Worm (Caenorhabditis elegans): Measurements from ENCODE around the gene B0513.4.

B0513.4 gene

DNA sequence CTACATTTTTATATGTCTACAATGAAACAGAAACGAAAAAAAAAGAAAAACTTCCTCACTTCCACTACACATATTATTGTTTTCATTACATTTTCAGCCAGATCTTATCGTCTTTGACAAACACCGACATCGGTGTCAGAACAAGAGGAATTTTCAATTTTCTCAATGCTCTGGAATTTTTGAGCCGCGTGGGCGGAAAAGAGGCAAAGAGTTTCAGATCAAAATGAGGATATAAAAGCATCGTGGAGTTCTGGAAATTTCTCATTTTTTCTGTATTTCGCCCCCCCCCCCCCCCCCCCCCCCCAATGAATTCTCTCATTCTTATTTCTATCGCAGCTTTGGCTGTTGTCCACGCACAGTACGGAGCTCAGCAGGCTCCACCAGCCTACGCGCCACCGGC is at the start of gene B0513.4:
Gene B0513.4 (plus strand): TSS at position 301 of the 400 bp plus-strand sequence.
- TF ChIP-seq med-1 (GFP tag; optimal IDR thresholded peaks at IDR 0.05; ENCODE audit: insufficient read depth): no peak
- TF ChIP-seq flt-1 (GFP tag; IDR thresholded peaks at IDR 0.05): no peak
- TF ChIP-seq T22C8.4 (GFP tag; IDR thresholded peaks at IDR 0.05): no peak
- TF ChIP-seq ztf-29 (GFP tag; IDR thresholded peaks at IDR 0.05): no peak

DNA sequence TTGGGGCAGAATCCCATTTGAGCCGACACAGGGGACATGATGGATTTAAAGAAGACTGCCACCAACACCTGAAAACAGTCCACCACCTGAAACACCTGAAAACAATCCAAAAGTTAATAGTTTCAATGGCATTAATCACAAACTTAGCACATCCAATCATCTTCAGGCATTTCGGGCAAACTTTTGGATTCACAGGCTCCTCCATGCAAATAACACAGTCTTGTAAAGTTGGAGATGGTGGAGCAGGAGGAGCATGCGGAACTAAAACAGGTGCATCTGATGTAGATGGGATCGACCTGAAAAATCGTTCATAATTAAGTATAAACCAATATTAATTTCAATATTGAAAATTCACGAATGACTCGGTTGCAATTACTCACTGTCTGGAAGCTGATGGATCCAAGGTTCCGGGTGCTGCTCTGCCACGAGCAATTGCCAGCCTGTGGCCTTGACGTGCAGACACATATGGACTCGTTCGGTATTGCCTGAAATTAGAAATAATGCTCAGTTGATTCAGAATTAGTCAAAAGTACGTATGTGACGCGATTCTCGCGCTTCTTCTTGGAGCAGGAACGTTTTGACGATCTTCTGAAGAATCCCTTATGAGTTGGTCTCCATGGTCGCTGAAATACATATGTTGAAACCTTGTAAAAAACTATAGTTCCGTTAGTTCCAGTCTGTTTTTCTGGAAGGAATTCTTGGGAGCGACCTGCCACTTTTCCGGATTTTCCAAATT is 45.4 kb upstream of the B0513.4 start:
- no peak for TF ChIP-seq ztf-23 (GFP tag; IDR thresholded peaks at IDR 0.05)

DNA sequence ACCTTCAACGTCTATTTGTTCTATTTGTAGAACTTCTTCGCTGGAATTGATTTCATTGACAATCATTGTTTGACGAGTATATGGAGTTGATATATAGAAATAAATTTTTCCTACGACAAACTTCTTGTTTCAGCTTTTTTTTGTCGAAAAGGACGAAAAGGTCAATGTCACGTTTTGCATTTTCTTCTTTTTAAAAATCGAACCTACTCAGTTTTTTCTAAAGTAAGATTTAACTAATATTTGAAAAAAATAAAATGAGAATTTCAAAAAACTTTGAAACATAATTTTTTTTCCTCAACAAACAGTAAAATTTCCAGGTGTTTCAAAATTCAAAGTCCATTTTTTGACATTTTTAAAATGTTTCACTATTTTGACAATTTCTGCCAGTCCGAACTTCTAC is 43.7 kb upstream of the B0513.4 start, which contains the start of gene H08M01.1:
Gene H08M01.1 (minus strand): TSS at position 101 of the 400 bp plus-strand sequence.
- no peak for TF ChIP-seq ztf-23 (GFP tag; IDR thresholded peaks at IDR 0.05)

DNA sequence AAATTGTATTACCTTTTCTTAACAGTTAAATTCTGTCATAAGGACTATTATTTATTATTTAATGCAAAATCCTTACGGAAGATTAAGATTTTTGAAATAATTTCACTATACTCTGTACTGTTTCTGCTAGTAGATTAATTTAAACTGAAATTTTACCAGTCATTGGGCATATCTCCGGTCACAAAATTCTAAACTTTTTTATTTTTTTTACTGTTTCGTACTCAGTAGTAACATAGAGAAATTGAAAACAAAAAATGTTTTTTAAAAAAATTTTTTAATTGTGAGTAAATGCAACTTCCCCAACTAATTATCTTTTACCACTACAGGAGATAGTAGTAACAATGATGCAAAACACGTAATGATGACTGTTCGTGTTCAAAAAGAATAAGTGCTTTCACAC is 41.7 kb upstream of the B0513.4 start:
- TF ChIP-seq ref-1 (GFP tag; conservative IDR thresholded peaks at IDR 0.05) (no peak), T22C8.4 (GFP tag; IDR thresholded peaks at IDR 0.05) (no peak), ztf-29 (GFP tag; IDR thresholded peaks at IDR 0.05) (no peak), klf-2 (GFP tag; conservative IDR thresholded peaks at IDR 0.05) (no peak)

DNA sequence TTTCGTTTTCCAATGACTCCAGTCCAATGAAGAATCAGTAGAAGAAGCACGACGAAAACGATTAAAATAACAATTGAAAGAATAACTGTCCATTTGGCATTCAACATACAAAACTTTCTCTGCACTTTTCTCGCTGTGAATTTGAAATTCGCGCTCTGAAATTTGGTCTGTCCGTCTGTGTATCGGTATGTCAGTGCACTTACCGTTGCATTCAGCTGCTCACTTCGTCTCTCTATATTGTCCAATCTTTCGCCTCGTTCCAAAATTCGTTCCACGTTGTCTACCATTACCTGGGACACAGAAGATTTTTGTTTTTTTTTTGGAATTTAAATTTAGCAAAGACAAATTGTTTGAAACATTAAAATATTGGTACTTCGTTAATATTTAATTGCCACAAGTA is 19.5 kb upstream of the B0513.4 start:
- TF ChIP-seq flt-1 (GFP tag; IDR thresholded peaks at IDR 0.05) (no peak), klf-2 (GFP tag; conservative IDR thresholded peaks at IDR 0.05) (no peak), ref-1 (GFP tag; conservative IDR thresholded peaks at IDR 0.05) (no peak)

DNA sequence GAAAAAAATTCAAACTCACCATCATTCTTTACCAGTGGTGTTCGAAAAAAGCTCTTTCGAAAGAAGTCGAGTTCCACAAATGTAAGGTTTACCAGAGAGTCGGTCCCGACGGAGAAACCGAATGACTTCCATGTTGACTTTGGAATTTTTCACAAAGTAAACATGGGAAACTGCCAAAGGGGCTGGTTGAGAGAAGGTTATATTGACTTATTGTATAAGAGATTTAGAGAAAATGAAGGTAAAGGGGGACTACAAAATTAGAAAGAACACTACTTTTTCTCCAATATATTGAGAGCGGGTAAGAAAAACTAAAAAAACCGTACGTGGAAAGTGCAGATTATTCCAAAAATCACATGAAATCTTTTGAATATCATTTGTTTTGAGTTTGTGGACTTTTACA is 14.8 kb upstream of the B0513.4 start, which contains the start of gene vamp-8:
Gene vamp-8 (minus strand): TSS at position 25 of the 400 bp plus-strand sequence.
- TF ChIP-seq klf-2 (GFP tag; conservative IDR thresholded peaks at IDR 0.05) (no peak), T22C8.4 (GFP tag; IDR thresholded peaks at IDR 0.05) (no peak), flt-1 (GFP tag; IDR thresholded peaks at IDR 0.05) (no peak), med-1 (GFP tag; optimal IDR thresholded peaks at IDR 0.05; ENCODE audit: insufficient read depth) (no peak), ztf-29 (GFP tag; IDR thresholded peaks at IDR 0.05) (no peak), ref-1 (GFP tag; conservative IDR thresholded peaks at IDR 0.05) (no peak), ztf-23 (GFP tag; IDR thresholded peaks at IDR 0.05) (no peak), cog-1 (tag; optimal IDR thresholded peaks at IDR 0.05) (no peak), tab-1 (GFP tag; IDR thresholded peaks at IDR 0.05) (no peak)

DNA sequence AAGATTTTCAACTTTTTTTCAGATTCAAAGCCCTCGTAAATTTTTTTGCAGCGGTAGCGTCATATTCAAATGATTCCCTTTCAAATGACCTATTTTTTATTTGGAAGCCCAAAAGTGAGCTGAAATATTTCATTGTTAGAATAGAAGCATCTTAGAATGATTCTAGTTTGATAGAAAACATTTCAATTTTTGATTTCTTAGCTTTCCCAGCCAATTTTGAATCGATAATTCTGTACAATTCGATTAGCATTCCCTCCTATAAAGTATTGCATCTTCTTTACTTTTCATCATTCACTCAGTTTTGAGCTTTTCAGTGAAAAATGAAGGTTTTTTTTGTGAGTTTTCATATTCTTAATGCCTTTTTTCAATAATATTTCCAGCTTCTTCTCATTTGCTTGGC is 13.2 kb upstream of the B0513.4 start, which contains the start of gene B0513.90:
Gene B0513.90 (plus strand): TSS at position 301 of the 400 bp plus-strand sequence.
- TF ChIP-seq ztf-29 (GFP tag; IDR thresholded peaks at IDR 0.05) (no peak), ref-1 (GFP tag; conservative IDR thresholded peaks at IDR 0.05) (no peak), ztf-23 (GFP tag; IDR thresholded peaks at IDR 0.05) (no peak), tab-1 (GFP tag; IDR thresholded peaks at IDR 0.05) (no peak), T22C8.4 (GFP tag; IDR thresholded peaks at IDR 0.05) (no peak), cog-1 (tag; optimal IDR thresholded peaks at IDR 0.05) (no peak), flt-1 (GFP tag; IDR thresholded peaks at IDR 0.05) (no peak), med-1 (GFP tag; optimal IDR thresholded peaks at IDR 0.05; ENCODE audit: insufficient read depth) (no peak), klf-2 (GFP tag; conservative IDR thresholded peaks at IDR 0.05) (no peak)

DNA sequence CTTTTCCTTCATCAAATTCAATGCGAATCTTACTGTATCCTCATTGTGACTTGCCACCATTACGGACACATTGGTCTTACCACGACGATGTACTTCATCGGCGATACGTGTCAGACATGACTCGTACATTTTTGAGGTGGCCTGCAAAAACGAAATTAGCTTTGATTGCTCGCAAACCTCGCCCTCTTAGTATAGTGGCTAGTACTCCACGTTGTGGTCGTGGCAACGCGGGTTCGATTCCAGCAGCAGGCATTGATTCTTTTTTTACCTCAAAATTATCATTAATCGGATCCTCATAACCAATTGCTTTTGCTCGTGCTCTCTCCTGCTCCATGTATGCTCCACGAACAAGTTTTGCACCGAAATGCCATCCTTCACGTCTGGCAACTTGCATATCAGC is 9.9 kb upstream of the B0513.4 start:
- TF ChIP-seq cog-1 (tag; optimal IDR thresholded peaks at IDR 0.05): no peak

DNA sequence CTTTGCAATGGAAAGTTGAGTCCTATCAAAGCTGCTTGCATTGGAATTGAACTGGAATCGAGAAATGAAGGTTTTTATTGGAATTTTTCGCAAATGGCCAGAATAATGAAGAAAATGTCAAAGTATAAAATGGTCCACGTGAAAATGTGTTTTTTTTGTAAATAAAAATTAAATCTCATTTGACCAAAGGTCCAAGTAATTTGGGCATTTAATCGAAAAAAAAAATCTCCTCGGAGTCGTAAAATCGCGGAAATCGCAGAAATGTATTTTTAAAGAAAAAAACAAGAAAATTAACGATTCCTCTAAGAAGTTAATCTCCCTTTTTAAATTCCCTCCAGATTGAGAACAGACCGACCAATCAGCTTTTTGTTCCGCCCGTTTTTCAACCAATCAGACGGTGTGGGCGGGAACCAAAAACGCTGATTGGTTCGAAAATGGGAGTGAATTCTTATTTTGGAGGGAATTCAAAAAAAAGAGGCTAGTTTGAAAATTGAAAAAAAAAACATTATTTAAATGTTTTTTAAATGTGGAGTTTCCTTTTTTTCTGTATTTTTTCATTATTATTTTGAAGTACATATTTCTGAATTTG is 3.3 kb upstream of the B0513.4 start, which contains the start of gene prdh-1:
Gene prdh-1 (minus strand): TSS at position 51 of the 589 bp plus-strand sequence.
- TF ChIP-seq ztf-29 (GFP tag; IDR thresholded peaks at IDR 0.05): no peak
- no peak for TF ChIP-seq ref-1 (GFP tag; conservative IDR thresholded peaks at IDR 0.05)
- no peak for TF ChIP-seq cog-1 (tag; optimal IDR thresholded peaks at IDR 0.05)
- TF ChIP-seq klf-2 (GFP tag; conservative IDR thresholded peaks at IDR 0.05): no peak
- no peak for TF ChIP-seq ztf-23 (GFP tag; IDR thresholded peaks at IDR 0.05)
- no peak for TF ChIP-seq med-1 (GFP tag; optimal IDR thresholded peaks at IDR 0.05; ENCODE audit: insufficient read depth)
- no peak for TF ChIP-seq tab-1 (GFP tag; IDR thresholded peaks at IDR 0.05)
- no peak for TF ChIP-seq flt-1 (GFP tag; IDR thresholded peaks at IDR 0.05)
- TF ChIP-seq T22C8.4 (GFP tag; IDR thresholded peaks at IDR 0.05): no peak

DNA sequence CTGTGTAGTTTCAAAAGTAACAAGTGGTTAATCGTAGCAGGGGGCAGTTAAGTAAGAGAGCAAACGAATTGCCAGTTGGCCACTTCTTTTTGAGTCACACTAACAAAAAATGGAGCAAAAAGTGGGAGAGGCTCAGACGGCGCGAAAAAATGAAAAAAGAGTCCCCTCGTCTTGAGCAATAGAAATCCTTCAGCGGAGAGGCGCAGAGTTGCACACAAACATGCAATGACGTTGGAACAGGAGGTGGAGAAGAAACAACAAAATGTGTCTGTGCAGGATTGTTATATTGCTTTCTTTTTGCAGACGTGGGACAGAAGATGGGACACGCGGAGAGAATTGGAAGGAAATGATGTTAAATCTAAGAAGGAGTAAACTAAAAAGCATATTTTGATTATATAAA is 2.2 kb upstream of the B0513.4 start:
- TF ChIP-seq flt-1 (GFP tag; IDR thresholded peaks at IDR 0.05) (no peak), ref-1 (GFP tag; conservative IDR thresholded peaks at IDR 0.05) (no peak), ztf-29 (GFP tag; IDR thresholded peaks at IDR 0.05) (no peak), ztf-23 (GFP tag; IDR thresholded peaks at IDR 0.05) (no peak), med-1 (GFP tag; optimal IDR thresholded peaks at IDR 0.05; ENCODE audit: insufficient read depth) (no peak), cog-1 (tag; optimal IDR thresholded peaks at IDR 0.05) (no peak)

DNA sequence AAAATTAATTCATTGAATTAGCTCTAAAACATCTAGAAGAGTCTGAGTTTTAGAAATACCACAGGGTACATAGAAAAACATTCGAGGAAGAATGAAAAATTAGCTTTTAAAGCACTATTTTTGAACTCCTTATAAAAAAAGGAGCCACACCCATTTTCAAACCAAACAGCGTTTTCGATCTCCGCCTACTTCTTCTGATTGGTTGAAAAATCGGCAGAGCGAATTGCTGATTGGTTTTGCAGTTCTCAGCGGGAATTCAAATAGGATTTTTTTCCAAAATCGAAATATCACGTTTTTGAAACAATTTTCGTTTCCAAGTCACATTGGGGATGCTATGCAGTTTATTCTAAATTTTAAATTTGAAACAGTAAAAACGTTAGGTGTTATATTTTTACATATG is 1.8 kb upstream of the B0513.4 start:
- TF ChIP-seq klf-2 (GFP tag; conservative IDR thresholded peaks at IDR 0.05) (no peak), T22C8.4 (GFP tag; IDR thresholded peaks at IDR 0.05) (no peak), ztf-29 (GFP tag; IDR thresholded peaks at IDR 0.05) (no peak), tab-1 (GFP tag; IDR thresholded peaks at IDR 0.05) (no peak), ztf-23 (GFP tag; IDR thresholded peaks at IDR 0.05) (no peak), flt-1 (GFP tag; IDR thresholded peaks at IDR 0.05) (no peak)
